Worm (Caenorhabditis elegans) whole organism, mixed stage, embryonic: ENCODE measurements around the gene C46E10.8.
A peak's percentile ranks its signal among the peaks of the same experiment; 100 is the strongest.

Experiments used
- bed-3 ChIP-seq: fragments of 200-800 bp; sonication (Bioruptor generic); optimal IDR thresholded peaks from 3 replicates; lab custom pipeline; 2018; ENCODE audit warnings: mild to moderate bottlenecking, missing genetic modification characterization, moderate library complexity, missing compliant biosample characterization
- blmp-1 ChIP-seq: fragments of 150-350 bp; optimal IDR thresholded peaks from 2 replicates; lab custom pipeline; 2014; ENCODE audit warnings: missing biosample characterization, missing genetic modification characterization
- ceh-39 ChIP-seq: fragments of 150-350 bp; optimal IDR thresholded peaks from 2 replicates; lab custom pipeline; 2014; ENCODE audit warnings: missing biosample characterization, missing genetic modification characterization
- ceh-43 ChIP-seq: fragments of 200-800 bp; sonication (Bioruptor generic); optimal IDR thresholded peaks from 2 replicates; lab custom pipeline; 2018; ENCODE audit warnings: mild to moderate bottlenecking, missing genetic modification characterization, moderate library complexity, missing compliant biosample characterization
- ceh-83 ChIP-seq: fragments of 200-800 bp; sonication (Bioruptor generic); optimal IDR thresholded peaks from 2 replicates; lab custom pipeline; 2018; ENCODE audit warnings: mild to moderate bottlenecking, missing genetic modification characterization, missing compliant biosample characterization
- cnd-1 ChIP-seq: fragments of 200-800 bp; sonication (Bioruptor generic); optimal IDR thresholded peaks from 2 replicates; lab custom pipeline; 2018; ENCODE audit warnings: mild to moderate bottlenecking, missing genetic modification characterization, missing compliant biosample characterization
- drap-1 ChIP-seq: fragments of 200-800 bp; sonication (Bioruptor generic); optimal IDR thresholded peaks from 3 replicates; lab custom pipeline; 2018; ENCODE audit warnings: mild to moderate bottlenecking, missing genetic modification characterization, missing compliant biosample characterization
- elt-1 ChIP-seq: sonication (generic microtip); optimal IDR thresholded peaks from 2 replicates; lab custom pipeline; 2017; ENCODE audit warnings: missing genetic modification characterization, mild to moderate bottlenecking, missing compliant biosample characterization, antibody characterized with exemption, moderate library complexity, borderline replicate concordance; ENCODE audit not compliant: insufficient read depth
- elt-3 ChIP-seq: fragments of 150-350 bp; optimal IDR thresholded peaks from 2 replicates; lab custom pipeline; 2014; ENCODE audit warnings: missing biosample characterization, missing genetic modification characterization
- flh-1 ChIP-seq: fragments of 200-800 bp; sonication (Bioruptor generic); optimal IDR thresholded peaks from 2 replicates; lab custom pipeline; 2018; ENCODE audit warnings: mild to moderate bottlenecking, missing genetic modification characterization, moderate library complexity, missing compliant biosample characterization
- ham-2 ChIP-seq: fragments of 200-800 bp; sonication (Bioruptor generic); optimal IDR thresholded peaks from 2 replicates; lab custom pipeline; 2018; ENCODE audit warnings: mild to moderate bottlenecking, missing genetic modification characterization, missing compliant biosample characterization
- hlh-1 ChIP-seq: fragments of 150-350 bp; optimal IDR thresholded peaks from 2 replicates; lab custom pipeline; 2014; ENCODE audit warnings: missing biosample characterization, missing genetic modification reagents, missing genetic modification characterization
- lin-13 ChIP-seq: fragments of 150-350 bp; optimal IDR thresholded peaks from 2 replicates; lab custom pipeline; 2014; ENCODE audit warnings: missing biosample characterization, missing genetic modification characterization
- lsy-2 ChIP-seq: fragments of 150-350 bp; optimal IDR thresholded peaks from 2 replicates; lab custom pipeline; 2014; ENCODE audit warnings: missing biosample characterization, missing genetic modification characterization
- mab-5 ChIP-seq: fragments of 150-350 bp; optimal IDR thresholded peaks from 2 replicates; lab custom pipeline; 2014; ENCODE audit warnings: missing biosample characterization, missing genetic modification characterization
- mep-1 ChIP-seq: fragments of 150-350 bp; optimal IDR thresholded peaks from 2 replicates; lab custom pipeline; 2017; ENCODE audit warnings: missing biosample characterization, missing genetic modification reagents, missing genetic modification characterization, inconsistent platforms
- mls-2 ChIP-seq: sonication (generic microtip); optimal IDR thresholded peaks from 2 replicates; lab custom pipeline; 2016; ENCODE audit warnings: mild to moderate bottlenecking, missing genetic modification characterization, moderate library complexity, missing compliant biosample characterization
- nhr-12 ChIP-seq: fragments of 150-350 bp; optimal IDR thresholded peaks from 2 replicates; lab custom pipeline; 2014; ENCODE audit warnings: missing biosample characterization, missing genetic modification characterization
- nhr-2 ChIP-seq: fragments of 150-350 bp; optimal IDR thresholded peaks from 2 replicates; lab custom pipeline; 2014; ENCODE audit warnings: missing biosample characterization, missing genetic modification characterization
- nhr-76 ChIP-seq: sonication (generic microtip); optimal IDR thresholded peaks from 2 replicates; lab custom pipeline; 2017; ENCODE audit warnings: missing biosample characterization, missing genetic modification characterization
- pha-4 ChIP-seq: fragments of 150-350 bp; optimal IDR thresholded peaks from 2 replicates; lab custom pipeline; 2018; ENCODE audit warnings: missing biosample characterization, missing genetic modification reagents, missing genetic modification characterization
- sem-2 ChIP-seq: fragments of 200-800 bp; sonication (Bioruptor generic); optimal IDR thresholded peaks from 2 replicates; lab custom pipeline; 2018; ENCODE audit warnings: mild to moderate bottlenecking, missing genetic modification characterization, missing compliant biosample characterization
- snpc-4 ChIP-seq: fragments of 150-350 bp; optimal IDR thresholded peaks from 2 replicates; lab custom pipeline; 2014; ENCODE audit warnings: missing biosample characterization, missing genetic modification characterization
- sptf-1 ChIP-seq: sonication (generic microtip); optimal IDR thresholded peaks from 2 replicates; lab custom pipeline; 2017; ENCODE audit warnings: mild to moderate bottlenecking, missing genetic modification characterization, moderate library complexity, missing compliant biosample characterization
- tbx-8 ChIP-seq: fragments of 200-800 bp; sonication (Bioruptor generic); optimal IDR thresholded peaks from 2 replicates; lab custom pipeline; 2018; ENCODE audit warnings: mild to moderate bottlenecking, missing genetic modification characterization, moderate library complexity, missing compliant biosample characterization
- unc-120 ChIP-seq: sonication (generic microtip); optimal IDR thresholded peaks from 2 replicates; lab custom pipeline; 2017; ENCODE audit warnings: missing genetic modification characterization, missing compliant biosample characterization; ENCODE audit not compliant: poor library complexity, severe bottlenecking
- unc-39 ChIP-seq: fragments of 150-350 bp; optimal IDR thresholded peaks from 2 replicates; lab custom pipeline; 2014; ENCODE audit warnings: missing biosample characterization, missing genetic modification characterization
- unc-62 ChIP-seq: fragments of 150-350 bp; optimal IDR thresholded peaks from 2 replicates; lab custom pipeline; 2014; ENCODE audit warnings: missing biosample characterization, missing genetic modification reagents, missing genetic modification characterization
- zip-8 ChIP-seq: fragments of 150-350 bp; optimal IDR thresholded peaks from 2 replicates; lab custom pipeline; 2014; ENCODE audit warnings: missing biosample characterization, missing genetic modification characterization
- ztf-11 ChIP-seq: fragments of 150-350 bp; optimal IDR thresholded peaks from 2 replicates; lab custom pipeline; 2014; ENCODE audit warnings: missing biosample characterization, missing genetic modification characterization

Gene C46E10.8

DNA sequence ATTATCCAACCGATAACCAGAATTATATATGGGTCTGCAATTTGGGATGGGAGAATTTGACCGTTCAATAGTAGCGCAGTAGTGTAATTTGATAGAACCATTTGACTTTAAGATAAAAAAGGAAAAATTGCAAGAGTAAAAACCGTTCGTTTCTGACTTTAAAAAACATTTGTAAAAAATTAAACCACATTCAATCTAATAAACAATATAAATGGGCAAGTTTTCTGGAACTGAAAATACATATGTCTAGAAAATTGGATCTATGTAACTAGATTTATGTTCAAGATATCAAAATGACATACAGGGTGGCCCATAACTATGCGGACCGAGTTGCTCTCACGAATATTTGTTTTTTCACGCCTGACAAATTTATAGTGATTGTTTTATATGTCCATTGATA lies 33.2 kb downstream of the C46E10.8 start, which contains the start of gene srx-102:
Gene srx-102 (minus strand): TSS at position 101 of the 400 bp plus-strand sequence.
- TF ChIP-seq ham-2 (GFP tag; lab: Kevin White, UChicago) (no peak), elt-3 (tag; lab: Kevin White, UChicago) (no peak), nhr-2 (tag; lab: Kevin White, UChicago) (no peak), sptf-1 (tag; lab: Kevin White, UChicago) (no peak), sem-2 (GFP tag; lab: Kevin White, UChicago) (no peak), elt-1 (no peak), unc-120 (tag; lab: Kevin White, UChicago) (no peak), mep-1 (no peak), unc-62 (GFP tag; lab: Kevin White, UChicago) (no peak), ceh-43 (GFP tag; lab: Kevin White, UChicago) (no peak), ceh-83 (GFP tag; lab: Kevin White, UChicago) (no peak), flh-1 (GFP tag; lab: Kevin White, UChicago) (no peak), drap-1 (no peak), mab-5 (tag; lab: Kevin White, UChicago) (no peak)

DNA sequence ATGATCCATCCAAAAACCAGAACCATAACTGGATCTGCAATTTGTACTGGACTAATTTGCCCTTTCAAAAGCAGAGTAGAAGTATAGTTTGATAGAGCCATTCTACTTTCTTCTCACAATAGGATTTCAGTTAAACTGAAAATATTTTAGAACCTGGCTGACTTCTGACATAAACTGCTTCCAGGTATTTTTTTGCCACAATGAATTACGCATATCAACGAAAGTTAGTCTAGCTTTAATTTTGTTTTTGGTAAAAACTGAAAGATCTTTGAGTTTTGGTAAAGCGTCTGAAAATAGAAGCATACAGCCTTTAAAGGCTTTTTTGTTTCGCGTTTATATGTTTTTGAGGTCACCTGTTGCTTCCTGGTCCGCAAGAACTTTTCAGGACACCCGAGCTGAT lies 37.2 kb downstream of the C46E10.8 start, which contains the start of gene srx-101:
Gene srx-101 (minus strand): TSS at position 101 of the 400 bp plus-strand sequence.
- TF ChIP-seq nhr-76 (tag; lab: Kevin White, UChicago): no peak
- TF ChIP-seq ceh-39: no peak
- TF ChIP-seq lsy-2 (tag; lab: Kevin White, UChicago): no peak
- no peak for TF ChIP-seq snpc-4 (tag; lab: Kevin White, UChicago)
- no peak for TF ChIP-seq mls-2 (tag; lab: Kevin White, UChicago)
- TF ChIP-seq nhr-2 (tag; lab: Kevin White, UChicago): no peak
- no peak for TF ChIP-seq bed-3
- TF ChIP-seq mep-1: no peak
- TF ChIP-seq unc-120 (tag; lab: Kevin White, UChicago): no peak
- no peak for TF ChIP-seq ceh-43 (GFP tag; lab: Kevin White, UChicago)
- no peak for TF ChIP-seq hlh-1
- TF ChIP-seq ztf-11 (tag; lab: Kevin White, UChicago): no peak
- TF ChIP-seq ham-2 (GFP tag; lab: Kevin White, UChicago): no peak
- TF ChIP-seq cnd-1: no peak
- no peak for TF ChIP-seq sptf-1 (tag; lab: Kevin White, UChicago)
- TF ChIP-seq flh-1 (GFP tag; lab: Kevin White, UChicago): no peak

DNA sequence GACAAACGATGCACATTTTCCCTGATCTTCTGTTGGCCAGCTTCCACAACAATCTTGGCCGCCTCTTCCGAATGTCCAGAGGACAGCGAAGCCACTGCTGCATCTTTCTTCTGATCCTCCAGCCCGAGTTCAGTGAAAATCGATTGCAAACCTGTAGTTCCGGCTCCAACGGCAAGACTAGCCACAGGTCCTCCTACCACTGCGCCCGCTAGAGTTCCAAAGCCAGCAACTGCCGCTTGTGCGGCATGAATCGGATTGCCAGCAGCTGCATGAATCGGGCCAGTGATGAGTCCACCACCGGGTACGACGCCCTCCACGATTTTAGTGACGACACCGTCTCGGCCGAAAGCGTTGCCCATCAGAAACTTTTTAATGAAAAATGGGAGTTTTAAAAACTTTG lies 39.6 kb downstream of the C46E10.8 start, which contains the start of gene ifas-1:
Gene ifas-1 (minus strand): TSS at position 387 of the 400 bp plus-strand sequence.
- no peak for TF ChIP-seq drap-1
- no peak for TF ChIP-seq sem-2 (GFP tag; lab: Kevin White, UChicago)
- TF ChIP-seq pha-4 (tag; lab: Kevin White, UChicago): no peak
- no peak for TF ChIP-seq mab-5 (tag; lab: Kevin White, UChicago)
- TF ChIP-seq bed-3: no peak
- TF ChIP-seq unc-120 (tag; lab: Kevin White, UChicago): no peak
- TF ChIP-seq flh-1 (GFP tag; lab: Kevin White, UChicago): no peak
- no peak for TF ChIP-seq blmp-1 (tag; lab: Kevin White, UChicago)
- no peak for TF ChIP-seq ceh-43 (GFP tag; lab: Kevin White, UChicago)
- TF ChIP-seq ceh-39: no peak
- TF ChIP-seq, all 35 proteins: peak for 0

DNA sequence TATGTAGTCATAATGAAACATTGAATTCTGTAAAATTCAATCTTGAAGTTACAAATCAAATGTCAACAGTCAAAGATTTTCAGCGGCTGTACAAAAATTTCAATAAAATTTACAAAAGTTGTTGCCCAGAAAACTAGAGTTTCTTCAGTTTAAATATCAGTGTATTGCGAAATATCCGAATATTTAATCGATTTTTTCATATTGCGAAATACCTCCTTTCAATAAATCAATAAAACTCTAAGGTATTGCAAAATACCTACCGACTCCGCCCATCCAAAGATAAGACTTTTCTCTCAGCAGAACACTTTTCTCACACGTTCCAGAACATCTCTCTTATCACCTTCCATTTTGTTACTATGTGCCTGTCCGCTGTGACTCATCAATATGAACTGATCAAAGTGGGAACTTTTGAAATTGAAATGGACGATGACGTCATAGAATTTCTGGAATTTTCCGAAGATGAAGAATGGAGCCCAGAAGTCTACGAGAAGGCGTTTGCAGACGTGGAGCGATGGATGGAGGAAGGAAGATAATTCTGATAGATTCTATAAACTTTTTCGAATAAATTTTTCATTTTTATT lies 43.3 kb downstream of the C46E10.8 start:
- TF ChIP-seq nhr-76 (tag; lab: Kevin White, UChicago) (no peak), ham-2 (GFP tag; lab: Kevin White, UChicago) (no peak), zip-8 (peak; percentile 77), ceh-43 (GFP tag; lab: Kevin White, UChicago) (no peak), ceh-39 (no peak), nhr-2 (tag; lab: Kevin White, UChicago) (no peak), tbx-8 (GFP tag; lab: Kevin White, UChicago) (no peak), nhr-12 (tag; lab: Kevin White, UChicago) (no peak)
- TF ChIP-seq, all 35 proteins: peak for 1

DNA sequence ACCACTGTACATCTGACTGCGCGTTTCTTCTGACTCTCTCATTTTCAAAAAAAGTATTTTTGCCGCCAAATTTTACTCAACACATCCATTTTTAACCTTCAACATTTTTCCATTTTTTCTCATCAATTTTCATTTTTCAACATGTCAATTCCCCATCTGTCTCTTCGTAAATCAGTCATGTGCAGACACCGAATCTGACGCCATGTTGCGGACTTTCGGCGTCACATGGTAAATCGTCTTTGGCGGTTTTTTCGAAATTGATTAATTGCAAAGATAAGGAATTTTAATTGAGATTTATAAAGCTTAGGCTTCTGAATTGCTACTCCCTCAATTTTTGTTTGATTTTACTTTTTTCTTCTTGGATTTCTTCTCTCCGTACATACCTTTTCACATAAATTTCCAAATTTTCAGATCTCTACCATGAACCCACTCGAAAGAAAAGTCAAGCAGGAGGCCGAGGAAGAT lies 45.1 kb downstream of the C46E10.8 start, which contains the start of gene F19B10.1:
Gene F19B10.1 (plus strand): TSS at position 415 of the 465 bp plus-strand sequence.
- TF ChIP-seq unc-62 (GFP tag; lab: Kevin White, UChicago): peak; percentile 66
- TF ChIP-seq hlh-1: peak; percentile 82
- TF ChIP-seq cnd-1: no peak
- TF ChIP-seq zip-8: no peak
- TF ChIP-seq nhr-76 (tag; lab: Kevin White, UChicago): no peak
- TF ChIP-seq mep-1: peak; percentile 26
- no peak for TF ChIP-seq flh-1 (GFP tag; lab: Kevin White, UChicago)
- peak; percentile 22 for TF ChIP-seq lin-13 (tag; lab: Kevin White, UChicago)
- TF ChIP-seq pha-4 (tag; lab: Kevin White, UChicago): peak; percentile 10
- no peak for TF ChIP-seq unc-39 (tag; lab: Kevin White, UChicago)
